Worm (Caenorhabditis elegans) whole organism, L3 larva: Measurements from ENCODE around the gene F16G10.3.

Experiments
- R02D3.7 ChIP-seq: fragments of 150-350 bp; optimal IDR thresholded peaks from 2 replicates; lab custom pipeline; 2014; ENCODE audit warnings: missing biosample characterization, missing genetic modification characterization
- ZK546.5 ChIP-seq: sonication (generic microtip); optimal IDR thresholded peaks from 2 replicates; lab custom pipeline; 2017; ENCODE audit warnings: missing biosample characterization, missing genetic modification characterization
- ama-1 ChIP-seq: fragments of 150-350 bp; optimal IDR thresholded peaks from 2 replicates; lab custom pipeline; 2018
- ceh-82 ChIP-seq: fragments of 150-350 bp; optimal IDR thresholded peaks from 2 replicates; lab custom pipeline; 2014; ENCODE audit warnings: missing biosample characterization, missing genetic modification characterization
- ceh-9 ChIP-seq: sonication (generic microtip); optimal IDR thresholded peaks from 2 replicates; lab custom pipeline; 2018; ENCODE audit warnings: missing biosample characterization, missing genetic modification characterization
- daf-12 ChIP-seq: fragments of 150-350 bp; optimal IDR thresholded peaks from 2 replicates; lab custom pipeline; 2014; ENCODE audit warnings: missing biosample characterization, missing genetic modification reagents, missing genetic modification characterization
- egl-27 ChIP-seq: sonication (generic microtip); optimal IDR thresholded peaks from 4 replicates; lab custom pipeline; 2017; ENCODE audit warnings: missing biosample characterization, missing genetic modification reagents, missing genetic modification characterization
- egl-5 ChIP-seq: fragments of 150-350 bp; optimal IDR thresholded peaks from 2 replicates; lab custom pipeline; 2017; ENCODE audit warnings: missing biosample characterization, missing genetic modification reagents, missing genetic modification characterization, inconsistent platforms
- elt-2 ChIP-seq: sonication (generic microtip); optimal IDR thresholded peaks from 2 replicates; lab custom pipeline; 2016; ENCODE audit warnings: missing genetic modification reagents, mild to moderate bottlenecking, missing genetic modification characterization, missing compliant biosample characterization
- elt-3 ChIP-seq, 3 experiments: fragments of 150-350 bp in 1 of 3; sonication (generic microtip) in 2 of 3; optimal IDR thresholded peaks; 2 replicates in 2 of 3; 4 replicates in 1 of 3; lab custom pipeline; 2014 to 2017; ENCODE audit warnings: missing biosample characterization in 3 of 3, missing genetic modification characterization in 3 of 3
- eor-1 ChIP-seq, 2 experiments: fragments of 150-350 bp; optimal IDR thresholded peaks; 2 replicates each; lab custom pipeline; 2014 to 2018; ENCODE audit warnings: missing biosample characterization in 2 of 2, missing genetic modification characterization in 2 of 2
- fkh-10 ChIP-seq: sonication (generic microtip); optimal IDR thresholded peaks from 2 replicates; lab custom pipeline; 2017; ENCODE audit warnings: missing biosample characterization, missing genetic modification reagents, missing genetic modification characterization
- fkh-2 ChIP-seq: fragments of 150-350 bp; optimal IDR thresholded peaks from 2 replicates; lab custom pipeline; 2014; ENCODE audit warnings: missing biosample characterization, missing genetic modification reagents, missing genetic modification characterization
- fos-1 ChIP-seq: fragments of 150-350 bp; optimal IDR thresholded peaks from 2 replicates; lab custom pipeline; 2014; ENCODE audit warnings: missing biosample characterization, missing genetic modification characterization
- hmg-11 ChIP-seq: sonication (generic microtip); optimal IDR thresholded peaks from 2 replicates; lab custom pipeline; 2016; ENCODE audit warnings: missing genetic modification characterization, missing compliant biosample characterization
- lin-15B ChIP-seq: fragments of 150-350 bp; optimal IDR thresholded peaks from 2 replicates; lab custom pipeline; 2014; ENCODE audit warnings: missing biosample characterization, missing genetic modification characterization
- lin-39 ChIP-seq: fragments of 150-350 bp; optimal IDR thresholded peaks from 2 replicates; lab custom pipeline; 2018; ENCODE audit warnings: missing biosample characterization, missing genetic modification reagents, missing genetic modification characterization
- mdl-1 ChIP-seq: fragments of 150-350 bp; optimal IDR thresholded peaks from 2 replicates; lab custom pipeline; 2014; ENCODE audit warnings: missing biosample characterization, missing genetic modification characterization
- nhr-11 ChIP-seq: fragments of 150-350 bp; optimal IDR thresholded peaks from 2 replicates; lab custom pipeline; 2014; ENCODE audit warnings: missing biosample characterization, missing genetic modification characterization
- nhr-23 ChIP-seq: fragments of 150-350 bp; optimal IDR thresholded peaks from 2 replicates; lab custom pipeline; 2014; ENCODE audit warnings: missing biosample characterization, missing genetic modification reagents, missing genetic modification characterization
- nhr-237 ChIP-seq: fragments of 150-350 bp; optimal IDR thresholded peaks from 2 replicates; lab custom pipeline; 2014; ENCODE audit warnings: missing biosample characterization, missing genetic modification characterization
- nhr-25 ChIP-seq: sonication (generic microtip); optimal IDR thresholded peaks from 2 replicates; lab custom pipeline; 2017; ENCODE audit warnings: missing biosample characterization, missing genetic modification characterization
- nhr-43 ChIP-seq: sonication (generic microtip); optimal IDR thresholded peaks from 2 replicates; lab custom pipeline; 2016; ENCODE audit warnings: mild to moderate bottlenecking, missing genetic modification characterization, missing compliant biosample characterization; ENCODE audit not compliant: poor library complexity, severe bottlenecking
- nhr-67 ChIP-seq: fragments of 150-350 bp; optimal IDR thresholded peaks from 2 replicates; lab custom pipeline; 2014; ENCODE audit warnings: missing biosample characterization, missing genetic modification characterization
- nhr-76 ChIP-seq: fragments of 150-350 bp; sonication (generic microtip); optimal IDR thresholded peaks from 5 replicates; lab custom pipeline; 2014; ENCODE audit warnings: missing biosample characterization, missing genetic modification characterization
- nhr-77 ChIP-seq: fragments of 150-350 bp; optimal IDR thresholded peaks from 2 replicates; lab custom pipeline; 2014; ENCODE audit warnings: missing biosample characterization, missing genetic modification characterization
- pqm-1 ChIP-seq: fragments of 150-350 bp; optimal IDR thresholded peaks from 2 replicates; lab custom pipeline; 2017; ENCODE audit warnings: missing biosample characterization, missing genetic modification characterization, inconsistent platforms
- sea-2 ChIP-seq: fragments of 150-350 bp; sonication (generic microtip); optimal IDR thresholded peaks from 4 replicates; lab custom pipeline; 2014; ENCODE audit warnings: missing biosample characterization, missing genetic modification reagents, missing genetic modification characterization
- skn-1 ChIP-seq: fragments of 150-350 bp; optimal IDR thresholded peaks from 2 replicates; lab custom pipeline; 2014; ENCODE audit warnings: missing biosample characterization, missing genetic modification characterization
- snpc-4 ChIP-seq: fragments of 150-350 bp; optimal IDR thresholded peaks from 2 replicates; lab custom pipeline; 2014; ENCODE audit warnings: missing biosample characterization, missing genetic modification characterization
- unc-62 ChIP-seq: fragments of 150-350 bp; sonication (generic microtip); optimal IDR thresholded peaks from 4 replicates; lab custom pipeline; 2014; ENCODE audit warnings: missing biosample characterization, missing genetic modification reagents, missing genetic modification characterization
- zag-1 ChIP-seq: fragments of 150-350 bp; optimal IDR thresholded peaks from 2 replicates; lab custom pipeline; 2014; ENCODE audit warnings: missing biosample characterization, missing genetic modification characterization
- ztf-11 ChIP-seq: fragments of 150-350 bp; optimal IDR thresholded peaks from 2 replicates; lab custom pipeline; 2014; ENCODE audit warnings: missing biosample characterization, missing genetic modification characterization
- ztf-4 ChIP-seq: fragments of 150-350 bp; optimal IDR thresholded peaks from 2 replicates; lab custom pipeline; 2014; ENCODE audit warnings: missing biosample characterization, missing genetic modification characterization

Gene F16G10.3

ce11 chrII:2393821-2394220 is 21.6 kb downstream of the F16G10.3 start, which contains the start of gene F16G10.11:
Gene F16G10.11, minus strand, starts transcription at chrII:2393921.
- no peak for TF ChIP-seq lin-39
- TF ChIP-seq lin-15B = no peak
- no peak for TF ChIP-seq ZK546.5 (tag; lab: Kevin White, UChicago)
- no peak for TF ChIP-seq ama-1 (lab: Kevin White, UChicago)
- TF ChIP-seq skn-1 (tag; lab: Kevin White, UChicago) = no peak
- no peak for TF ChIP-seq nhr-23 (tag; lab: Kevin White, UChicago)
- TF ChIP-seq egl-27 = no peak
- TF ChIP-seq daf-12 (tag; lab: Kevin White, UChicago) = no peak
- TF ChIP-seq zag-1 (tag; lab: Kevin White, UChicago) = no peak
- TF ChIP-seq fkh-2 (tag; lab: Kevin White, UChicago) = no peak
- TF ChIP-seq elt-2 (tag; lab: Kevin White, UChicago) = no peak
- TF ChIP-seq fos-1 (tag; lab: Kevin White, UChicago) = no peak
- no peak for TF ChIP-seq eor-1 (tag; optimal IDR thresholded peaks at IDR 0.05; lab: Kevin White, UChicago)
- no peak for TF ChIP-seq ceh-9 (tag; lab: Kevin White, UChicago)

- no peak for TF ChIP-seq nhr-76 (tag; lab: Kevin White, UChicago)
- TF ChIP-seq eor-1 (tag; optimal IDR thresholded peaks at IDR 0.05; lab: Kevin White, UChicago) = no peak
- TF ChIP-seq hmg-11 = no peak
- TF ChIP-seq nhr-67 (tag; lab: Kevin White, UChicago) = no peak
- no peak for TF ChIP-seq egl-5 (tag; lab: Kevin White, UChicago)
Observed at ce11 chrII:2395864-2396263, 23.7 kb downstream of the F16G10.3 start, which contains the start of gene F16G10.13. Gene F16G10.13, minus strand, starts transcription at chrII:2395964.

ce11 chrII:2398884-2399283 is 26.7 kb downstream of the F16G10.3 start, which contains the start of gene F16G10.14:
Gene F16G10.14, minus strand, starts transcription at chrII:2398984.
- TF ChIP-seq ceh-9 (tag; lab: Kevin White, UChicago) (no peak), ceh-82 (tag; lab: Kevin White, UChicago) (no peak), fkh-10 (GFP tag; lab: Kevin White, UChicago) (no peak), nhr-11 (tag; lab: Kevin White, UChicago) (no peak), pqm-1 (no peak), nhr-237 (tag; lab: Kevin White, UChicago) (no peak)

- TF ChIP-seq elt-3 (tag; optimal IDR thresholded peaks at IDR 0.05; lab: Kevin White, UChicago) (peak; percentile 14 to 96 (median 93)), nhr-43 (peak; percentile 86), ztf-11 (no peak), mdl-1 (tag; lab: Kevin White, UChicago) (no peak)
Observed at ce11 chrII:2399810-2400209, 27.6 kb downstream of the F16G10.3 start.

ce11 chrII:2403984-2404383 is 31.8 kb downstream of the F16G10.3 start, which contains the start of gene F16G10.1:
Gene F16G10.1, plus strand, starts transcription at chrII:2404284.
- TF ChIP-seq ztf-4 (tag; lab: Kevin White, UChicago) (no peak), nhr-67 (tag; lab: Kevin White, UChicago) (no peak), nhr-25 (tag; lab: Kevin White, UChicago) (no peak), R02D3.7 (tag; lab: Kevin White, UChicago) (no peak), snpc-4 (tag; lab: Kevin White, UChicago) (no peak), pqm-1 (no peak), zag-1 (tag; lab: Kevin White, UChicago) (no peak), ZK546.5 (tag; lab: Kevin White, UChicago) (no peak), sea-2 (GFP tag; lab: Kevin White, UChicago) (no peak), unc-62 (GFP tag; lab: Kevin White, UChicago) (no peak), nhr-11 (tag; lab: Kevin White, UChicago) (no peak), hmg-11 (no peak), fos-1 (tag; lab: Kevin White, UChicago) (no peak), skn-1 (tag; lab: Kevin White, UChicago) (no peak), nhr-77 (tag; lab: Kevin White, UChicago) (no peak), nhr-23 (tag; lab: Kevin White, UChicago) (no peak), ztf-11 (no peak)
